Fruit fly (Drosophila melanogaster) whole organism, embryonic: ENCODE data around the gene CG10232.
A peak's percentile ranks its signal among the peaks of the same experiment; 100 is the strongest.

Experiments
- CG11560 ChIP-seq: fragments of 200-800 bp; sonication (Bioruptor generic); IDR thresholded peaks from 3 replicates; pipeline ENCODE4 v1.3.6; 2022; ENCODE audit warnings: missing biosample characterization, missing genetic modification characterization
- CG2889 ChIP-seq: fragments of 200-800 bp; sonication (Bioruptor generic); IDR thresholded peaks from 3 replicates; pipeline ENCODE4 v1.3.6; 2022; ENCODE audit warnings: missing biosample characterization, missing genetic modification characterization
- CG6765 ChIP-seq: fragments of 200-800 bp; sonication (Bioruptor generic); optimal IDR thresholded peaks from 3 replicates; lab custom pipeline; 2017; ENCODE audit warnings: missing biosample characterization, mild to moderate bottlenecking, missing genetic modification characterization
- Neu2 ChIP-seq: fragments of 200-800 bp; sonication (Bioruptor generic); optimal IDR thresholded peaks from 3 replicates; lab custom pipeline; 2016; ENCODE audit warnings: missing biosample characterization, missing genetic modification characterization, borderline replicate concordance
- cwo ChIP-seq: fragments of 200-800 bp; sonication (Bioruptor generic); optimal IDR thresholded peaks from 3 replicates; lab custom pipeline; 2017; ENCODE audit warnings: missing biosample characterization, missing genetic modification characterization, mild to moderate bottlenecking, moderate library complexity, missing genetic modification reagents

DNA sequence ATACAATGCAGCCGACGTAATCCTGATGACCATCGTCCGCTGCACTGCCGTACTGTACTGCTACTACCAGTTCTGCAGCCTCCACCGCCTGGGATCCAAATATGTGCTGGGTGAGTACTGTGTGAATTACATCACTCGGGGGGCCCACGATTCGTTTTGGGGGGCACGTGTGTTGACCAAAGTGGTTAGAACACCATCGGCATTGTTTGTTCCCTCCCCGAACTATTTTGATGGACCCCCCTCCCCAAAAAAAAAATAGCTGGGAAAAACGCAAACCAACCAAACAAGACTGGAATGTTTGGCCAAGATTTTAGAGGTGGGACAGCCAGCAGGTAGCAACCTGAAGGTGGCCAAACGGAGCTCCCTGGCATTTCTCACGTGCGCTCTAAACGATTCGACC is 26.0 kb upstream of the CG10232 start:
- TF ChIP-seq cwo (GFP tag; lab: Kevin White, UChicago) (peak; percentile 57), CG11560 (no peak), CG2889 (GFP tag; lab: Robert Waterston, UW) (no peak), CG6765 (GFP tag; lab: Kevin White, UChicago) (no peak), Neu2 (GFP tag; lab: Kevin White, UChicago) (no peak)
